Worm (Caenorhabditis elegans): ENCODE measurements around the gene F56D2.2.
A peak's percentile ranks its signal among the peaks of the same experiment; 100 is the strongest.

ce11 chrIII:5554884-5555500 is 32.1 kb upstream of the F56D2.2 start, which contains the start of the genes nmad-1 and hach-1:
- TF ChIP-seq W03F9.2 (tag; optimal IDR thresholded peaks at IDR 0.05) (peak; percentile 95), him-1 (tag; optimal IDR thresholded peaks at IDR 0.05) (no peak), dao-5 (tag; optimal IDR thresholded peaks at IDR 0.05) (peak; percentile 11)

Data from whole organism, L4/young adult.